Fruit fly (Drosophila melanogaster): Measurements from ENCODE around the gene robl37BC.

dm6 chr2L:19019160-19019592 lies 8.5 kb downstream of the robl37BC start:
- TF ChIP-seq trh (GFP tag; optimal IDR thresholded peaks at IDR 0.05) (no peak), Deaf1 (tag; optimal IDR thresholded peaks at IDR 0.05) (no peak)

Data from whole organism, embryonic.